Worm (Caenorhabditis elegans): ENCODE measurements around the gene vha-12.

The vha-12 gene

ce11 chrX:4144136-4144781 is 46.6 kb upstream of the vha-12 start (continued):
- TF ChIP-seq nhr-77 (tag; optimal IDR thresholded peaks at IDR 0.05): no peak
- TF ChIP-seq mbf-1 (tag; optimal IDR thresholded peaks at IDR 0.05): no peak
- TF ChIP-seq aly-2 (tag; optimal IDR thresholded peaks at IDR 0.05): no peak
- no peak for TF ChIP-seq snpc-4 (tag; optimal IDR thresholded peaks at IDR 0.05)

- TF ChIP-seq skn-1 (tag; optimal IDR thresholded peaks at IDR 0.05) (no peak), nhr-77 (tag; optimal IDR thresholded peaks at IDR 0.05) (peak; percentile 2), ztf-1 (GFP tag; conservative IDR thresholded peaks at IDR 0.05) (no peak), lin-11 (tag; optimal IDR thresholded peaks at IDR 0.05) (peak; percentile 65), elt-1 (tag; optimal IDR thresholded peaks at IDR 0.05) (no peak), unc-39 (tag; optimal IDR thresholded peaks at IDR 0.05) (peak; percentile 26), mbf-1 (tag; optimal IDR thresholded peaks at IDR 0.05) (no peak), blmp-1 (tag; optimal IDR thresholded peaks at IDR 0.05; ENCODE audit: insufficient read depth) (no peak), ztf-4 (tag; optimal IDR thresholded peaks at IDR 0.05) (peak; percentile 79), fos-1 (tag; optimal IDR thresholded peaks at IDR 0.05) (peak; percentile 75), nhr-25 (tag; optimal IDR thresholded peaks at IDR 0.05) (peak; percentile 87), ceh-82 (tag; optimal IDR thresholded peaks at IDR 0.05) (peak; percentile 32), C34F6.9 (tag; optimal IDR thresholded peaks at IDR 0.05) (peak; percentile 70), nhr-10 (tag; optimal IDR thresholded peaks at IDR 0.05) (peak; percentile 3), sem-4 (tag; optimal IDR thresholded peaks at IDR 0.05) (peak; percentile 86), nhr-21 (tag; optimal IDR thresholded peaks at IDR 0.05) (peak; percentile 76), crh-2 (tag; optimal IDR thresholded peaks at IDR 0.05) (peak; percentile 80), sma-9 (GFP tag; optimal IDR thresholded peaks at IDR 0.05) (peak; percentile 97), sma-9 (tag; optimal IDR thresholded peaks at IDR 0.05) (peak; percentile 2), sma-3 (GFP tag; optimal IDR thresholded peaks at IDR 0.05) (peak; percentile 83), lin-13 (GFP tag; optimal IDR thresholded peaks at IDR 0.05) (peak; percentile 46), Y55F3AM.14 (GFP tag; optimal IDR thresholded peaks at IDR 0.05) (peak; percentile 30), zag-1 (tag; optimal IDR thresholded peaks at IDR 0.05) (peak; percentile 30), ZK546.5 (tag; optimal IDR thresholded peaks at IDR 0.05) (no peak), lsy-2 (tag; optimal IDR thresholded peaks at IDR 0.05) (peak in 1 of 2 experiments; percentile 53), mab-5 (tag; optimal IDR thresholded peaks at IDR 0.05) (peak; percentile 62), F13H6.1 (tag; optimal IDR thresholded peaks at IDR 0.05) (peak; percentile 85), unc-55 (GFP tag; optimal IDR thresholded peaks at IDR 0.05) (peak; percentile 86), egl-27 (tag; optimal IDR thresholded peaks at IDR 0.05) (peak; percentile 74), nhr-129 (tag; optimal IDR thresholded peaks at IDR 0.05) (peak; percentile 72), ama-1 (optimal IDR thresholded peaks at IDR 0.05) (peak; percentile 87), mdl-1 (tag; optimal IDR thresholded peaks at IDR 0.05) (peak; percentile 94 to 96)
Observed at ce11 chrX:4145051-4145826, 45.7 kb upstream of the vha-12 start.

ce11 chrX:4146046-4146445 is 44.8 kb upstream of the vha-12 start:
- TF ChIP-seq nhr-129 (tag; optimal IDR thresholded peaks at IDR 0.05) (peak; percentile 45), nhr-25 (tag; optimal IDR thresholded peaks at IDR 0.05) (peak; percentile 12), ztf-1 (GFP tag; conservative IDR thresholded peaks at IDR 0.05) (no peak), ceh-16 (tag; optimal IDR thresholded peaks at IDR 0.05) (no peak), ztf-4 (tag; optimal IDR thresholded peaks at IDR 0.05) (peak; percentile 91), mab-5 (tag; optimal IDR thresholded peaks at IDR 0.05) (no peak), egl-27 (tag; optimal IDR thresholded peaks at IDR 0.05) (no peak), sma-3 (GFP tag; optimal IDR thresholded peaks at IDR 0.05) (no peak)

All from whole organism, L2 larva.